Worm (Caenorhabditis elegans): ENCODE results near the gene irg-7.

Gene irg-7

DNA sequence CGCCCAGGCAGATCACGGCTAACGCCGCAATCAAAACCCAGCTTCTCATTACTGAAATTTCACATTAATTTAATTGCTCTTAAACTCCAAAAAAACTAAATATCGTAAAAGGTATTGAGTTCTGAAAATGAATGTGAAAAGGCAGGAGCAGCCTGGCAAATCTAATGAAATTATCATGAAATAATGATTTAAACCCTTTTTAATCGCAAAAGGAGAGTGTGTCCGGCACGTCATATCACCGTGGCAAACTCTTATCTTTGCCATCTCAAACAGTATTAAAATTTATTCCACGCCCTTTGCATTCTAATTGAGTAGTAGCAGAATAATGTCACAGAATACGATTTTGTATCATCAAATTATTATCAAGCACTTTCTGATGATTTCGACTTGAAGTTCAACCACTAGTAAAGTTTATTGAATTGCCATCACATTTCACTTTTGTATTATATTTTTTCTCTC, 8.0 kb downstream of the irg-7 start, which contains the start of gene F28B4.3 (continued):
- no peak for TF ChIP-seq nhr-237 (tag; optimal IDR thresholded peaks at IDR 0.05)
- no peak for TF ChIP-seq zip-11 (GFP tag; IDR thresholded peaks at IDR 0.05)
- TF ChIP-seq dmd-9 (GFP tag; IDR thresholded peaks at IDR 0.05), result no peak
- TF ChIP-seq F37D6.2 (tag; optimal IDR thresholded peaks at IDR 0.05), result no peak
- TF ChIP-seq daf-8 (GFP tag; IDR thresholded peaks at IDR 0.05), result no peak
- TF ChIP-seq hlh-11 (tag; optimal IDR thresholded peaks at IDR 0.05), result peak; percentile 68
- no peak for TF ChIP-seq T20F7.1 (GFP tag; optimal IDR thresholded peaks at IDR 0.05)
- TF ChIP-seq hif-1 (tag; optimal IDR thresholded peaks at IDR 0.05), result no peak
- TF ChIP-seq ceh-32 (tag; optimal IDR thresholded peaks at IDR 0.05; ENCODE audit: poor library complexity), result no peak
- TF ChIP-seq fos-1 (tag; optimal IDR thresholded peaks at IDR 0.05), result no peak
- no peak for TF ChIP-seq nhr-41 (GFP tag; IDR thresholded peaks at IDR 0.05)
- TF ChIP-seq daf-16 (GFP tag; optimal IDR thresholded peaks at IDR 0.05), result no peak
- TF ChIP-seq daf-16 (tag; optimal IDR thresholded peaks at IDR 0.05), result peak; percentile 37
- no peak for TF ChIP-seq lir-3 (tag; optimal IDR thresholded peaks at IDR 0.05)
- no peak for TF ChIP-seq rbr-2 (tag; optimal IDR thresholded peaks at IDR 0.05)
- no peak for TF ChIP-seq madf-9 (GFP tag; conservative IDR thresholded peaks at IDR 0.05)
- no peak for TF ChIP-seq fkh-10 (GFP tag; optimal IDR thresholded peaks at IDR 0.05)
- no peak for TF ChIP-seq lsy-2 (tag; optimal IDR thresholded peaks at IDR 0.05)
- TF ChIP-seq daf-19 (GFP tag; conservative IDR thresholded peaks at IDR 0.05), result no peak
- TF ChIP-seq zfp-3 (GFP tag; conservative IDR thresholded peaks at IDR 0.05), result no peak
- TF ChIP-seq Y105C5A.15 (GFP tag; IDR thresholded peaks at IDR 0.05), result no peak
- no peak for TF ChIP-seq F10B5.3 (tag; optimal IDR thresholded peaks at IDR 0.05)
- TF ChIP-seq sdz-12 (GFP tag; optimal IDR thresholded peaks at IDR 0.05), result no peak
- TF ChIP-seq nhr-10 (tag; optimal IDR thresholded peaks at IDR 0.05), result no peak
- TF ChIP-seq ceh-62 (tag; optimal IDR thresholded peaks at IDR 0.05), result no peak
- no peak for TF ChIP-seq aha-1 (tag)
- TF ChIP-seq nhr-25 (tag; optimal IDR thresholded peaks at IDR 0.05; ENCODE audit: borderline replicate concordance, insufficient read depth), result no peak
- no peak for TF ChIP-seq ztf-7 (tag; optimal IDR thresholded peaks at IDR 0.05)
- TF ChIP-seq nhr-111 (GFP tag; optimal IDR thresholded peaks at IDR 0.05), result no peak
- TF ChIP-seq mep-1 (tag; optimal IDR thresholded peaks at IDR 0.05), result no peak
- no peak for TF ChIP-seq ZK546.5 (tag; optimal IDR thresholded peaks at IDR 0.05)
- TF ChIP-seq unc-39 (tag; optimal IDR thresholded peaks at IDR 0.05), result no peak
- no peak for TF ChIP-seq nhr-6 (tag; optimal IDR thresholded peaks at IDR 0.05)
- no peak for TF ChIP-seq ceh-44 (GFP tag; IDR thresholded peaks at IDR 0.05)
- no peak for TF ChIP-seq hlh-30 (tag; optimal IDR thresholded peaks at IDR 0.05; ENCODE audit: insufficient read depth)
- no peak for TF ChIP-seq saeg-2 (GFP tag; IDR thresholded peaks at IDR 0.05)
- no peak for TF ChIP-seq unc-130 (GFP tag; optimal IDR thresholded peaks at IDR 0.05)
- no peak for TF ChIP-seq skn-1 (tag; optimal IDR thresholded peaks at IDR 0.05)
- no peak for TF ChIP-seq hmg-1.1 (GFP tag; IDR thresholded peaks at IDR 0.05)
- no peak for TF ChIP-seq set-16 (GFP tag; IDR thresholded peaks at IDR 0.05)
- no peak for TF ChIP-seq egl-43 (GFP tag; IDR thresholded peaks at IDR 0.05)
- no peak for TF ChIP-seq lin-29 (GFP tag; IDR thresholded peaks at IDR 0.05)
- no peak for TF ChIP-seq T26A8.4 (GFP tag; IDR thresholded peaks at IDR 0.05)
- no peak for TF ChIP-seq snpc-1.2 (GFP tag; IDR thresholded peaks at IDR 0.05)
- no peak for TF ChIP-seq mxl-3 (GFP tag; optimal IDR thresholded peaks at IDR 0.05)
- peak; percentile 47 for TF ChIP-seq nhr-77 (tag; optimal IDR thresholded peaks at IDR 0.05)
- TF ChIP-seq Y5F2A.4 (GFP tag; optimal IDR thresholded peaks at IDR 0.05), result no peak
- peak; percentile 73 for TF ChIP-seq dmd-6 (GFP tag; IDR thresholded peaks at IDR 0.05)
- TF ChIP-seq ceh-20 (GFP tag; IDR thresholded peaks at IDR 0.05), result peak; percentile 29; the same call in 1 of the 2 replicates
- no peak for TF ChIP-seq egl-27 (tag; optimal IDR thresholded peaks at IDR 0.05)
- TF ChIP-seq ztf-11 (tag; optimal IDR thresholded peaks at IDR 0.05), result no peak
- TF ChIP-seq mxl-2 (GFP tag; conservative IDR thresholded peaks at IDR 0.05), result no peak
- TF ChIP-seq nhr-11 (tag; optimal IDR thresholded peaks at IDR 0.05), result no peak
